Fruit fly (Drosophila melanogaster): ENCODE results near the gene snsl.
A peak's percentile ranks its signal among the peaks of the same experiment; 100 is the strongest.

snsl gene

dm6 chr2L:4883023-4883392 lies 23.6 kb downstream of the snsl start, which contains the start of the genes Cf2 and CG3008 (continued):
- TF ChIP-seq CG9727 (GFP tag; optimal IDR thresholded peaks at IDR 0.05) = no peak
- TF ChIP-seq CG1529 (GFP tag; optimal IDR thresholded peaks at IDR 0.05) = no peak
- peak; percentile 92 for TF ChIP-seq BEAF-32 (GFP tag; optimal IDR thresholded peaks at IDR 0.05)
- no peak for TF ChIP-seq Mad (GFP tag; optimal IDR thresholded peaks at IDR 0.05)
- TF ChIP-seq Xrp1 (GFP tag; IDR thresholded peaks at IDR 0.05) = no peak
- peak; percentile 0 for TF ChIP-seq psq (GFP tag; optimal IDR thresholded peaks at IDR 0.05)
- no peak for TF ChIP-seq Abd-B (GFP tag; optimal IDR thresholded peaks at IDR 0.05)
- TF ChIP-seq fd102C (GFP tag; optimal IDR thresholded peaks at IDR 0.05) = no peak
- no peak for TF ChIP-seq CG12236 (GFP tag; optimal IDR thresholded peaks at IDR 0.05)
- TF ChIP-seq otp (GFP tag; IDR thresholded peaks at IDR 0.05) = no peak
- no peak for TF ChIP-seq jing (GFP tag; optimal IDR thresholded peaks at IDR 0.05)
- TF ChIP-seq CG2129 (GFP tag; IDR thresholded peaks at IDR 0.05; ENCODE audit: partially characterized antibody) = peak; percentile 72
- no peak for TF ChIP-seq gsb-n (tag; optimal IDR thresholded peaks at IDR 0.05)
- TF ChIP-seq knrl (GFP tag; IDR thresholded peaks at IDR 0.05; ENCODE audit: partially characterized antibody) = peak; percentile 90
- TF ChIP-seq CG1832 (GFP tag; optimal IDR thresholded peaks at IDR 0.05) = no peak
- TF ChIP-seq NFAT (GFP tag; IDR thresholded peaks at IDR 0.05) = no peak
- TF ChIP-seq usp (GFP tag; optimal IDR thresholded peaks at IDR 0.05) = no peak
- TF ChIP-seq Oli (tag; optimal IDR thresholded peaks at IDR 0.05) = no peak
- TF ChIP-seq CG6813 (GFP tag; optimal IDR thresholded peaks at IDR 0.05) = no peak
- TF ChIP-seq en (GFP tag; optimal IDR thresholded peaks at IDR 0.05) = no peak
- TF ChIP-seq E2f2 (GFP tag; IDR thresholded peaks at IDR 0.05) = no peak
- TF ChIP-seq CG10543 (GFP tag; optimal IDR thresholded peaks at IDR 0.05) = no peak
- TF ChIP-seq CG1792 (GFP tag; optimal IDR thresholded peaks at IDR 0.05) = no peak
- no peak for TF ChIP-seq CG8359 (GFP tag; optimal IDR thresholded peaks at IDR 0.05; ENCODE audit: borderline replicate concordance)
- TF ChIP-seq Sry-δ (GFP tag; optimal IDR thresholded peaks at IDR 0.05) = peak; percentile 93
- TF ChIP-seq CG31388 (GFP tag; optimal IDR thresholded peaks at IDR 0.05) = no peak
- TF ChIP-seq sc (optimal IDR thresholded peaks at IDR 0.05) = no peak
- TF ChIP-seq sc (GFP tag; optimal IDR thresholded peaks at IDR 0.05) = no peak
- peak; percentile 64 for TF ChIP-seq CG10267 (tag; optimal IDR thresholded peaks at IDR 0.05)
- TF ChIP-seq Spps (tag; optimal IDR thresholded peaks at IDR 0.05) = no peak
- no peak for TF ChIP-seq BtbVII (GFP tag; optimal IDR thresholded peaks at IDR 0.05)
- no peak for TF ChIP-seq B-H2 (GFP tag; optimal IDR thresholded peaks at IDR 0.05)
- peak; percentile 89 for TF ChIP-seq CG13287 (GFP tag; IDR thresholded peaks at IDR 0.05; ENCODE audit: partially characterized antibody)
- TF ChIP-seq Nf-YC (tag; optimal IDR thresholded peaks at IDR 0.05) = peak; percentile 25
- TF ChIP-seq CG34224 (GFP tag; IDR thresholded peaks at IDR 0.05; ENCODE audit: partially characterized antibody) = peak; percentile 82
- no peak for TF ChIP-seq trh (GFP tag; optimal IDR thresholded peaks at IDR 0.05)
- no peak for TF ChIP-seq dm (GFP tag; optimal IDR thresholded peaks at IDR 0.05)
- TF ChIP-seq Scr (GFP tag; IDR thresholded peaks at IDR 0.05; ENCODE audit: partially characterized antibody) = peak; percentile 90
- TF ChIP-seq CG8089 (GFP tag; optimal IDR thresholded peaks at IDR 0.05) = no peak
- TF ChIP-seq CG10431 (GFP tag; optimal IDR thresholded peaks at IDR 0.05) = no peak
- no peak for TF ChIP-seq nau (GFP tag; optimal IDR thresholded peaks at IDR 0.05)
- TF ChIP-seq CG10654 (GFP tag; optimal IDR thresholded peaks at IDR 0.05) = no peak
- no peak for TF ChIP-seq pum (GFP tag; optimal IDR thresholded peaks at IDR 0.05)
- no peak for TF ChIP-seq CG8388 (GFP tag; optimal IDR thresholded peaks at IDR 0.05)
- peak; percentile 3 for TF ChIP-seq CG4424 (GFP tag; optimal IDR thresholded peaks at IDR 0.05)
- no peak for TF ChIP-seq Atf3 (GFP tag; optimal IDR thresholded peaks at IDR 0.05)
- TF ChIP-seq unpg (GFP tag; optimal IDR thresholded peaks at IDR 0.05) = no peak
- TF ChIP-seq CG12071 (GFP tag; optimal IDR thresholded peaks at IDR 0.05) = no peak
- TF ChIP-seq CG11695 (GFP tag; IDR thresholded peaks at IDR 0.05) = no peak
- no peak for TF ChIP-seq GATAe (GFP tag; conservative IDR thresholded peaks at IDR 0.05)
- TF ChIP-seq hth (optimal IDR thresholded peaks at IDR 0.05) = no peak
- no peak for TF ChIP-seq CG1024 (GFP tag; IDR thresholded peaks at IDR 0.05)

All from whole organism, embryonic.